Worm (Caenorhabditis elegans): ENCODE data around the gene krr-1.

Gene krr-1

ce11 chrV:7239471-7239870, 8.5 kb downstream of the krr-1 start, which contains the start of gene C05C8.1:
TSS of gene C05C8.1 (plus strand) at chrV:7239771.
- no peak for TF ChIP-seq crh-2 (tag; optimal IDR thresholded peaks at IDR 0.05)
- no peak for TF ChIP-seq ztf-1 (GFP tag; conservative IDR thresholded peaks at IDR 0.05)
- no peak for TF ChIP-seq aly-2 (tag; optimal IDR thresholded peaks at IDR 0.05)
- no peak for TF ChIP-seq sma-9 (GFP tag; optimal IDR thresholded peaks at IDR 0.05)
- no peak for TF ChIP-seq sma-9 (tag; optimal IDR thresholded peaks at IDR 0.05)
- TF ChIP-seq lin-11 (tag; optimal IDR thresholded peaks at IDR 0.05), result no peak
- no peak for TF ChIP-seq unc-55 (GFP tag; optimal IDR thresholded peaks at IDR 0.05)
- no peak for TF ChIP-seq nhr-6 (tag; optimal IDR thresholded peaks at IDR 0.05)
- TF ChIP-seq sma-3 (GFP tag; optimal IDR thresholded peaks at IDR 0.05), result no peak
- no peak for TF ChIP-seq mbf-1 (tag; optimal IDR thresholded peaks at IDR 0.05)
- TF ChIP-seq unc-39 (tag; optimal IDR thresholded peaks at IDR 0.05), result no peak
- no peak for TF ChIP-seq nhr-129 (tag; optimal IDR thresholded peaks at IDR 0.05)
- TF ChIP-seq lsy-2 (tag; optimal IDR thresholded peaks at IDR 0.05), result no peak
- no peak for TF ChIP-seq ZK546.5 (tag; optimal IDR thresholded peaks at IDR 0.05)
- TF ChIP-seq nhr-77 (tag; optimal IDR thresholded peaks at IDR 0.05), result no peak
- no peak for TF ChIP-seq lin-13 (GFP tag; optimal IDR thresholded peaks at IDR 0.05)
- no peak for TF ChIP-seq elt-1 (tag; optimal IDR thresholded peaks at IDR 0.05)
- no peak for TF ChIP-seq elt-3 (tag; optimal IDR thresholded peaks at IDR 0.05)

- TF ChIP-seq lin-13 (GFP tag; optimal IDR thresholded peaks at IDR 0.05), result no peak
- TF ChIP-seq snpc-4 (tag; optimal IDR thresholded peaks at IDR 0.05), result no peak
- TF ChIP-seq ZK546.5 (tag; optimal IDR thresholded peaks at IDR 0.05), result no peak
- TF ChIP-seq nhr-6 (tag; optimal IDR thresholded peaks at IDR 0.05), result no peak
These were observed 16.0 kb downstream of the krr-1 start, which contains the start of gene C05C8.7 for ce11 chrV:7246951-7247350. TSS of gene C05C8.7 (minus strand) at chrV:7247050.

ce11 chrV:7248227-7248953, 17.4 kb downstream of the krr-1 start:
- TF ChIP-seq nhr-25 (tag; optimal IDR thresholded peaks at IDR 0.05) (peak; percentile 20), egl-27 (tag; optimal IDR thresholded peaks at IDR 0.05) (no peak), sma-9 (GFP tag; optimal IDR thresholded peaks at IDR 0.05) (peak; percentile 25), sma-9 (tag; optimal IDR thresholded peaks at IDR 0.05) (no peak), nhr-77 (tag; optimal IDR thresholded peaks at IDR 0.05) (no peak), nhr-12 (tag; optimal IDR thresholded peaks at IDR 0.05) (no peak)

- TF ChIP-seq ceh-82 (tag; optimal IDR thresholded peaks at IDR 0.05), result no peak
- TF ChIP-seq lin-13 (GFP tag; optimal IDR thresholded peaks at IDR 0.05), result no peak
These were observed 24.1 kb downstream of the krr-1 start, which contains the start of gene C05C8.8 for ce11 chrV:7255095-7255494. TSS of gene C05C8.8 (minus strand) at chrV:7255195.

ce11 chrV:7258965-7259364, 28.0 kb downstream of the krr-1 start, which contains the start of gene C13A2.12:
TSS of gene C13A2.12 (plus strand) at chrV:7259265.
- TF ChIP-seq elt-3 (tag; optimal IDR thresholded peaks at IDR 0.05), result no peak
- TF ChIP-seq sma-9 (GFP tag; optimal IDR thresholded peaks at IDR 0.05), result no peak
- TF ChIP-seq sma-9 (tag; optimal IDR thresholded peaks at IDR 0.05), result no peak
- TF ChIP-seq lin-39 (tag; optimal IDR thresholded peaks at IDR 0.05), result no peak
- no peak for TF ChIP-seq egl-27 (tag; optimal IDR thresholded peaks at IDR 0.05)
- TF ChIP-seq peb-1 (tag; optimal IDR thresholded peaks at IDR 0.05), result no peak
- no peak for TF ChIP-seq aly-2 (tag; optimal IDR thresholded peaks at IDR 0.05)
- no peak for TF ChIP-seq nhr-25 (tag; optimal IDR thresholded peaks at IDR 0.05)
- TF ChIP-seq lsy-2 (tag; optimal IDR thresholded peaks at IDR 0.05), result no peak
- TF ChIP-seq mab-5 (tag; optimal IDR thresholded peaks at IDR 0.05), result no peak
- TF ChIP-seq alr-1 (tag; optimal IDR thresholded peaks at IDR 0.05), result no peak
- TF ChIP-seq lin-11 (tag; optimal IDR thresholded peaks at IDR 0.05), result no peak
- TF ChIP-seq ztf-4 (tag; optimal IDR thresholded peaks at IDR 0.05), result no peak
- TF ChIP-seq nhr-237 (tag; optimal IDR thresholded peaks at IDR 0.05), result no peak
- no peak for TF ChIP-seq C34F6.9 (tag; optimal IDR thresholded peaks at IDR 0.05)
- TF ChIP-seq skn-1 (tag; optimal IDR thresholded peaks at IDR 0.05), result no peak
- TF ChIP-seq F13H6.1 (tag; optimal IDR thresholded peaks at IDR 0.05), result no peak
- no peak for TF ChIP-seq lin-13 (GFP tag; optimal IDR thresholded peaks at IDR 0.05)
- TF ChIP-seq mbf-1 (tag; optimal IDR thresholded peaks at IDR 0.05), result no peak
- no peak for TF ChIP-seq nhr-129 (tag; optimal IDR thresholded peaks at IDR 0.05)

- TF ChIP-seq ztf-11 (tag; optimal IDR thresholded peaks at IDR 0.05) (no peak), mab-5 (tag; optimal IDR thresholded peaks at IDR 0.05) (no peak), mbf-1 (tag; optimal IDR thresholded peaks at IDR 0.05) (no peak), ceh-16 (tag; optimal IDR thresholded peaks at IDR 0.05) (no peak), unc-39 (tag; optimal IDR thresholded peaks at IDR 0.05) (no peak), blmp-1 (tag; optimal IDR thresholded peaks at IDR 0.05; ENCODE audit: insufficient read depth) (no peak), snpc-4 (tag; optimal IDR thresholded peaks at IDR 0.05) (no peak), nhr-11 (tag; optimal IDR thresholded peaks at IDR 0.05) (no peak), sma-3 (GFP tag; optimal IDR thresholded peaks at IDR 0.05) (no peak), nhr-10 (tag; optimal IDR thresholded peaks at IDR 0.05) (no peak), F13H6.1 (tag; optimal IDR thresholded peaks at IDR 0.05) (no peak), alr-1 (tag; optimal IDR thresholded peaks at IDR 0.05) (no peak), zag-1 (tag; optimal IDR thresholded peaks at IDR 0.05) (no peak)
These were observed 33.1 kb downstream of the krr-1 start, which contains the start of gene C13A2.9 for ce11 chrV:7264042-7264441. TSS of gene C13A2.9 (minus strand) at chrV:7264142.

All from whole organism, L2 larva.